Fruit fly (Drosophila melanogaster) whole organism, adult: Measurements from ENCODE around the gene CG34165.

Source experiments
- CG11617 ChIP-seq: fragments of 200-800 bp; sonication (Bioruptor generic); optimal IDR thresholded peaks from 2 replicates; lab custom pipeline; 2017; ENCODE audit warnings: mild to moderate bottlenecking, missing biosample characterization, missing genetic modification reagents, missing genetic modification characterization
- CG1620 ChIP-seq: fragments of 200-800 bp; sonication (Bioruptor generic); optimal IDR thresholded peaks from 2 replicates; lab custom pipeline; 2016; ENCODE audit warnings: missing biosample characterization, missing genetic modification characterization
- CG5204 ChIP-seq: fragments of 200-800 bp; sonication (Bioruptor generic); optimal IDR thresholded peaks from 2 replicates; lab custom pipeline; 2016; ENCODE audit warnings: missing biosample characterization, missing genetic modification characterization
- CG7045 ChIP-seq: fragments of 200-800 bp; sonication (Bioruptor generic); optimal IDR thresholded peaks from 2 replicates; lab custom pipeline; 2017; ENCODE audit warnings: missing biosample characterization, mild to moderate bottlenecking, missing genetic modification characterization
- CG7101 ChIP-seq: fragments of 200-800 bp; sonication (Bioruptor generic); optimal IDR thresholded peaks from 2 replicates; lab custom pipeline; 2018; ENCODE audit warnings: missing biosample characterization, mild to moderate bottlenecking, missing genetic modification characterization, moderate library complexity
- Clk ChIP-seq: fragments of 200-800 bp; sonication (Bioruptor generic); optimal IDR thresholded peaks from 2 replicates; lab custom pipeline; 2017; ENCODE audit warnings: missing biosample characterization, missing genetic modification characterization
- Crg-1 ChIP-seq: fragments of 200-800 bp; sonication (Bioruptor generic); optimal IDR thresholded peaks from 2 replicates; lab custom pipeline; 2016; ENCODE audit warnings: missing biosample characterization, missing genetic modification characterization
- Mnt ChIP-seq: fragments of 200-800 bp; sonication (Bioruptor generic); optimal IDR thresholded peaks from 2 replicates; lab custom pipeline; 2016; ENCODE audit warnings: missing biosample characterization, mild to moderate bottlenecking, missing genetic modification characterization
- ovo ChIP-seq: fragments of 200-800 bp; sonication (Bioruptor generic); optimal IDR thresholded peaks from 2 replicates; lab custom pipeline; 2016; ENCODE audit warnings: missing biosample characterization, missing genetic modification characterization
- pad ChIP-seq: fragments of 200-800 bp; sonication (Bioruptor generic); optimal IDR thresholded peaks from 3 replicates; lab custom pipeline; 2017; ENCODE audit warnings: missing biosample characterization, missing genetic modification characterization, mild to moderate bottlenecking, moderate library complexity, missing genetic modification reagents
- toe ChIP-seq: fragments of 200-800 bp; sonication (Bioruptor generic); optimal IDR thresholded peaks from 2 replicates; lab custom pipeline; 2016; ENCODE audit warnings: missing biosample characterization, missing genetic modification characterization

DNA sequence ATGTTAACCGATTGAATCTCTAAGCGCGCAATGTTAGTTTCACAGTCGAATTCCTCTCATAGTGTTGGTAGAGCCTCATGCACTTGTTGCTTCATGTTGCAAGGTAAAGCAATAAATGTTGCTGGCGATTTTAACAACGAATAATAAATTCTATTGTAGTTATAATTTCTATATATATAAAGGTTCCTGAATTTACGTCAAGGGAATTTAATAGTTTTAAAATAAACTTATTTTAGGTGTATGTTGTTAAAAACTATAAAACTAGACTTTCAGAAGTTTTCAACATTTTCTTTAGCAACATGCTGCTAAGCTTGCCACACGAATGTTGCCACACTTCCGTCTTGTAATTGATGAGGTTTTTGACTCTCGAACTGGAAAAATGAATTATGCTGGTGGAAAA is 23.3 kb upstream of the CG34165 start:
- TF ChIP-seq CG1620 (GFP tag; lab: Kevin White, UChicago) (no peak), CG7101 (tag; lab: Kevin White, UChicago) (no peak), CG11617 (no peak), CG5204 (no peak), pad (GFP tag; lab: Kevin White, UChicago) (no peak), toe (GFP tag; lab: Kevin White, UChicago) (no peak), Crg-1 (GFP tag; lab: Kevin White, UChicago) (no peak), ovo (GFP tag; lab: Kevin White, UChicago) (no peak), Mnt (GFP tag; lab: Kevin White, UChicago) (no peak), Clk (GFP tag; lab: Kevin White, UChicago) (no peak), CG7045 (GFP tag; lab: Kevin White, UChicago) (no peak)
